Fruit fly (Drosophila melanogaster) whole organism, embryonic: Measurements from ENCODE around the gene vari.
A peak's percentile ranks its signal among the peaks of the same experiment; 100 is the strongest.

ENCODE experiments used
- ATbp ChIP-seq: fragments of 200-800 bp; sonication (Bioruptor generic); optimal IDR thresholded peaks from 2 replicates; lab custom pipeline; 2017; ENCODE audit warnings: missing biosample characterization, mild to moderate bottlenecking, missing genetic modification characterization, missing genetic modification reagents
- Abd-B ChIP-seq: fragments of 200-800 bp; sonication (Bioruptor generic); optimal IDR thresholded peaks from 2 replicates; lab custom pipeline; 2018; ENCODE audit warnings: missing biosample characterization, mild to moderate bottlenecking, missing genetic modification characterization, moderate library complexity
- Adf1 ChIP-seq: fragments of 200-800 bp; sonication (Bioruptor generic); IDR thresholded peaks from 2 replicates; pipeline ENCODE4 v1.3.6; 2022; ENCODE audit warnings: missing biosample characterization, missing genetic modification characterization
- Bgb ChIP-seq: fragments of 200-800 bp; sonication (Bioruptor generic); IDR thresholded peaks from 2 replicates; pipeline ENCODE4 v1.3.6; 2022; ENCODE audit warnings: missing biosample characterization, missing genetic modification characterization; ENCODE audit not compliant: partially characterized antibody
- BtbVII ChIP-seq: fragments of 200-800 bp; sonication (Bioruptor generic); optimal IDR thresholded peaks from 3 replicates; lab custom pipeline; 2017; ENCODE audit warnings: missing biosample characterization, mild to moderate bottlenecking, missing genetic modification characterization
- CG10209 ChIP-seq: fragments of 200-800 bp; sonication (Bioruptor generic); optimal IDR thresholded peaks from 3 replicates; lab custom pipeline; 2017; ENCODE audit warnings: missing biosample characterization, mild to moderate bottlenecking, missing genetic modification characterization, missing genetic modification reagents
- CG12769 ChIP-seq: fragments of 200-800 bp; sonication (Bioruptor generic); optimal IDR thresholded peaks from 2 replicates; lab custom pipeline; 2019; ENCODE audit warnings: missing biosample characterization, mild to moderate bottlenecking, missing genetic modification characterization, moderate library complexity
- CG14667 ChIP-seq: fragments of 200-800 bp; sonication (Bioruptor generic); IDR thresholded peaks from 2 replicates; pipeline ENCODE4 v1.3.6; 2022; ENCODE audit warnings: missing biosample characterization, missing genetic modification characterization
- CG14710 ChIP-seq: fragments of 200-800 bp; sonication (Bioruptor generic); optimal IDR thresholded peaks from 3 replicates; lab custom pipeline; 2019; ENCODE audit warnings: missing biosample characterization, mild to moderate bottlenecking, missing genetic modification characterization, moderate library complexity
- CG18262 ChIP-seq: fragments of 200-800 bp; optimal IDR thresholded peaks from 3 replicates; lab custom pipeline; 2019; ENCODE audit warnings: missing biosample characterization, mild to moderate bottlenecking, missing genetic modification characterization, moderate library complexity
- CG18599 ChIP-seq: fragments of 200-800 bp; sonication (Bioruptor generic); optimal IDR thresholded peaks from 3 replicates; lab custom pipeline; 2017; ENCODE audit warnings: missing biosample characterization, missing genetic modification characterization, mild to moderate bottlenecking, moderate library complexity, missing genetic modification reagents
- CG2129 ChIP-seq: fragments of 200-800 bp; sonication (Bioruptor generic); IDR thresholded peaks from 2 replicates; pipeline ENCODE4 v1.3.6; 2022; ENCODE audit warnings: missing biosample characterization, missing genetic modification characterization; ENCODE audit not compliant: partially characterized antibody
- CG31365 ChIP-seq: fragments of 200-800 bp; sonication (Bioruptor generic); optimal IDR thresholded peaks from 2 replicates; lab custom pipeline; 2018; ENCODE audit warnings: missing biosample characterization, mild to moderate bottlenecking, missing genetic modification characterization
- CG32772 ChIP-seq: fragments of 200-800 bp; sonication (Bioruptor generic); IDR thresholded peaks from 2 replicates; pipeline ENCODE4 v1.3.6; 2022; ENCODE audit warnings: missing biosample characterization, missing genetic modification characterization
- CG3281 ChIP-seq: fragments of 200-800 bp; sonication (Bioruptor generic); optimal IDR thresholded peaks from 3 replicates; lab custom pipeline; 2017; ENCODE audit warnings: missing biosample characterization, mild to moderate bottlenecking, missing genetic modification characterization
- CG4404 ChIP-seq: fragments of 200-800 bp; sonication (Bioruptor generic); IDR thresholded peaks from 2 replicates; pipeline ENCODE4 v1.3.6; 2022; ENCODE audit warnings: missing biosample characterization, missing genetic modification characterization
- CG4707 ChIP-seq: fragments of 200-800 bp; sonication (Bioruptor generic); optimal IDR thresholded peaks from 2 replicates; lab custom pipeline; 2018; ENCODE audit warnings: missing biosample characterization, mild to moderate bottlenecking, missing genetic modification characterization, moderate library complexity
- CG6791 ChIP-seq: fragments of 200-800 bp; sonication (Bioruptor generic); IDR thresholded peaks from 3 replicates; pipeline ENCODE4 v1.3.6; 2022; ENCODE audit warnings: missing biosample characterization, missing genetic modification characterization; ENCODE audit not compliant: partially characterized antibody
- CG7372 ChIP-seq: fragments of 200-800 bp; sonication (Bioruptor generic); IDR thresholded peaks from 2 replicates; pipeline ENCODE4 v1.3.6; 2022; ENCODE audit warnings: missing biosample characterization, missing genetic modification characterization
- CG7839 ChIP-seq: fragments of 200-800 bp; sonication (Bioruptor generic); optimal IDR thresholded peaks from 3 replicates; lab custom pipeline; 2018; ENCODE audit warnings: missing biosample characterization, mild to moderate bottlenecking, missing genetic modification characterization, moderate library complexity
- CG7928 ChIP-seq: fragments of 200-800 bp; sonication (Bioruptor generic); optimal IDR thresholded peaks from 2 replicates; lab custom pipeline; 2017; ENCODE audit warnings: missing biosample characterization, mild to moderate bottlenecking, missing genetic modification characterization
- CG8478 ChIP-seq: fragments of >200 bp; optimal IDR thresholded peaks from 2 replicates; lab custom pipeline; 2018
- CG9876 ChIP-seq: fragments of 200-800 bp; sonication (Bioruptor generic); optimal IDR thresholded peaks from 2 replicates; lab custom pipeline; 2016; ENCODE audit warnings: missing biosample characterization, missing genetic modification characterization
- Dek ChIP-seq: fragments of 200-800 bp; sonication (Bioruptor generic); optimal IDR thresholded peaks from 3 replicates; lab custom pipeline; 2019; ENCODE audit warnings: missing biosample characterization, mild to moderate bottlenecking, missing genetic modification characterization, moderate library complexity
- Fer1 ChIP-seq: fragments of 200-800 bp; sonication (Bioruptor generic); optimal IDR thresholded peaks from 2 replicates; lab custom pipeline; 2017; ENCODE audit warnings: missing biosample characterization, mild to moderate bottlenecking, missing genetic modification characterization
- Fer2 ChIP-seq: fragments of 200-800 bp; sonication (Bioruptor generic); optimal IDR thresholded peaks from 2 replicates; lab custom pipeline; 2018; ENCODE audit warnings: missing biosample characterization, mild to moderate bottlenecking, missing genetic modification characterization, moderate library complexity
- HmgD ChIP-seq: fragments of 200-800 bp; sonication (Bioruptor generic); optimal IDR thresholded peaks from 3 replicates; lab custom pipeline; 2016; ENCODE audit warnings: missing biosample characterization, missing genetic modification characterization
- Mrtf ChIP-seq: fragments of 200-800 bp; sonication (Bioruptor generic); IDR thresholded peaks from 3 replicates; pipeline ENCODE4 v1.3.6; 2022; ENCODE audit warnings: missing biosample characterization, missing genetic modification characterization
- Myb ChIP-seq: fragments of 200-800 bp; sonication (Bioruptor generic); optimal IDR thresholded peaks from 2 replicates; lab custom pipeline; 2016; ENCODE audit warnings: missing biosample characterization, missing genetic modification characterization
- Rfx ChIP-seq: fragments of 200-800 bp; sonication (Bioruptor generic); IDR thresholded peaks from 2 replicates; pipeline ENCODE4 v1.3.6; 2022; ENCODE audit warnings: missing biosample characterization, missing genetic modification characterization
- Rx ChIP-seq: fragments of 200-800 bp; sonication (Bioruptor generic); IDR thresholded peaks from 2 replicates; pipeline ENCODE4 v1.3.6; 2022; ENCODE audit warnings: missing biosample characterization, missing genetic modification characterization
- Scr ChIP-seq: fragments of 200-800 bp; sonication (Bioruptor generic); IDR thresholded peaks from 2 replicates; pipeline ENCODE4 v1.3.6; 2022; ENCODE audit warnings: missing biosample characterization, missing genetic modification characterization; ENCODE audit not compliant: partially characterized antibody
- Sry-δ ChIP-seq: fragments of 200-800 bp; sonication (Bioruptor generic); optimal IDR thresholded peaks from 2 replicates; lab custom pipeline; 2016; ENCODE audit warnings: missing biosample characterization, missing genetic modification characterization
- Ssrp ChIP-seq: fragments of 200-800 bp; sonication (Bioruptor generic); optimal IDR thresholded peaks from 2 replicates; lab custom pipeline; 2018; ENCODE audit warnings: missing biosample characterization, mild to moderate bottlenecking, missing genetic modification characterization, moderate library complexity
- ash1 ChIP-seq: fragments of 200-800 bp; sonication (Bioruptor generic); optimal IDR thresholded peaks from 2 replicates; lab custom pipeline; 2018; ENCODE audit warnings: missing biosample characterization, mild to moderate bottlenecking, missing genetic modification characterization
- bsh ChIP-seq, 2 experiments: fragments of 200-800 bp; sonication (Bioruptor generic); optimal IDR thresholded peaks; 2 replicates each; lab custom pipeline; 2017 to 2018; ENCODE audit warnings: mild to moderate bottlenecking in 2 of 2, missing biosample characterization in 2 of 2, missing genetic modification characterization in 2 of 2, moderate library complexity in 1 of 2
- da ChIP-seq: fragments of 200-800 bp; sonication (Bioruptor generic); optimal IDR thresholded peaks from 2 replicates; lab custom pipeline; 2016; ENCODE audit warnings: missing biosample characterization, missing genetic modification characterization
- disco-r ChIP-seq: fragments of 200-800 bp; sonication (Bioruptor generic); optimal IDR thresholded peaks from 2 replicates; lab custom pipeline; 2016; ENCODE audit warnings: missing biosample characterization, missing genetic modification characterization
- eyg ChIP-seq: fragments of 200-800 bp; sonication (Bioruptor generic); optimal IDR thresholded peaks from 3 replicates; lab custom pipeline; 2016; ENCODE audit warnings: missing biosample characterization, missing genetic modification characterization
- fd3F ChIP-seq: fragments of 200-800 bp; sonication (Bioruptor generic); optimal IDR thresholded peaks from 2 replicates; lab custom pipeline; 2018; ENCODE audit warnings: missing biosample characterization, mild to moderate bottlenecking, missing genetic modification characterization, moderate library complexity
- h ChIP-seq: fragments of >200 bp; optimal IDR thresholded peaks from 2 replicates; lab custom pipeline; 2017
- her ChIP-seq: fragments of 200-800 bp; sonication (Bioruptor generic); optimal IDR thresholded peaks from 2 replicates; lab custom pipeline; 2016; ENCODE audit warnings: missing biosample characterization, missing genetic modification characterization
- luna ChIP-seq: fragments of 200-800 bp; sonication (Bioruptor generic); optimal IDR thresholded peaks from 2 replicates; lab custom pipeline; 2016; ENCODE audit warnings: missing biosample characterization, missing genetic modification characterization
- otp ChIP-seq: fragments of 200-800 bp; sonication (Bioruptor generic); IDR thresholded peaks from 3 replicates; pipeline ENCODE4, ENCODE4 v1.3.6; 2022; ENCODE audit warnings: missing biosample characterization, missing genetic modification characterization
- salm ChIP-seq: fragments of 200-800 bp; sonication (Bioruptor generic); optimal IDR thresholded peaks from 2 replicates; lab custom pipeline; 2018; ENCODE audit warnings: missing biosample characterization, mild to moderate bottlenecking, missing genetic modification characterization
- sob ChIP-seq: fragments of 200-800 bp; sonication (Bioruptor generic); IDR thresholded peaks from 2 replicates; pipeline ENCODE4 v1.3.6; 2022; ENCODE audit warnings: missing biosample characterization, missing genetic modification characterization
- trem ChIP-seq: fragments of 200-800 bp; optimal IDR thresholded peaks from 3 replicates; lab custom pipeline; 2019; ENCODE audit warnings: missing biosample characterization, mild to moderate bottlenecking, missing genetic modification characterization, moderate library complexity
- trh ChIP-seq: fragments of 200-800 bp; sonication (Bioruptor generic); optimal IDR thresholded peaks from 2 replicates; lab custom pipeline; 2016; ENCODE audit warnings: missing biosample characterization, missing genetic modification characterization
- zen ChIP-seq: fragments of 200-800 bp; sonication (Bioruptor generic); optimal IDR thresholded peaks from 3 replicates; lab custom pipeline; 2018; ENCODE audit warnings: missing biosample characterization, mild to moderate bottlenecking, missing genetic modification characterization, moderate library complexity
- zf30C ChIP-seq: fragments of 200-800 bp; sonication (Bioruptor generic); optimal IDR thresholded peaks from 3 replicates; lab custom pipeline; 2018; ENCODE audit warnings: missing biosample characterization, mild to moderate bottlenecking, missing genetic modification characterization

The vari gene

DNA sequence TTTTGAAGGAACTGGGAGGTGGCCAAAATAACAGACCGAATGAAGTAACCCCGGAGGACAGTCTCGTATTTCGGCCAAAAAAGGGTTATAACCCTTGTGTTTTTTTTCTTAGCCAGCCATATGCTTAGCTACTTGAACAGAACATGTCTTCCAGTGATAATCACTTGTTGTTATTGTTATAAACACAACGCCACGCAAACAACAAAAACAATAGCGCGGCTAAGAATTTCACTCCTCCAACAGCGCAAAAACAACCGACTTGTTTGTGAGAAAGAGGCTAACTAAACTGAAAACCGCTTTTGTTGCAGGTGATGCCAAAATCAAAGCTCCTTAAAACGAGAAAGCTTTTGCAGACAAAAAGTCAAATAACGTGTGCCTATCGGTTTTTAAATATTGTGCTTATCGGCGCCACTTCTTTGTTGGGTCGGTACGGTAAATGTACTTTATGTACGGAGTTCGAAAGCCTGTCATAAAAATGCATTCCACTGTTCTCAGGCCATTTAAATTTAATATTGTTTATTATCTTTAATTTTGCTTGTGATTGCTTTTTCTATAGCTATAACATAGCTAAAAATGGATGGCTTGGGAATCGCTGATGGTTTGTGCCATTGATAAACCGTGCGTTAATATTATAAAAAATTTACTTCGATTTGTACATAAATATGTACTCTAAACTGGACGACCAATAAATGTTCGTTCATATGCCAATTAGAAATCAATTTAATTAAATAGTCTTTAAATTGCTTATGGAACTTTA is at the start of gene vari (continued):
- no peak for TF ChIP-seq eyg (GFP tag; lab: Kevin White, UChicago)
- 0 out of 3 replicates have a peak, but pooled peaks have one; percentile 12 for TF ChIP-seq Mrtf (GFP tag; lab: Robert Waterston, UW)
- TF ChIP-seq CG7372 = no peak
- TF ChIP-seq CG7839 (tag; lab: Kevin White, UChicago) = no peak
- TF ChIP-seq CG3281 (GFP tag; lab: Kevin White, UChicago) = no peak
- TF ChIP-seq fd3F (GFP tag; lab: Kevin White, UChicago) = no peak
- no peak for TF ChIP-seq CG14710 (tag; lab: Kevin White, UChicago)
- TF ChIP-seq CG8478 (lab: Kevin White, UChicago) = no peak
- no peak for TF ChIP-seq da (GFP tag; lab: Kevin White, UChicago)
- TF ChIP-seq disco-r (GFP tag; lab: Kevin White, UChicago) = no peak
- TF ChIP-seq Abd-B (GFP tag; lab: Kevin White, UChicago) = peak; percentile 45
- TF ChIP-seq Dek (tag; lab: Kevin White, UChicago) = no peak
- no peak for TF ChIP-seq salm (tag; lab: Kevin White, UChicago)
- TF ChIP-seq trem (tag; lab: Kevin White, UChicago) = no peak
- TF ChIP-seq CG18599 (GFP tag; lab: Kevin White, UChicago) = peak; percentile 7
- no peak for TF ChIP-seq CG14667 (GFP tag; lab: Robert Waterston, UW)
- no peak for TF ChIP-seq Adf1
- TF ChIP-seq Bgb (GFP tag; lab: Robert Waterston, UW) = peak; percentile 60
- no peak for TF ChIP-seq zen
- TF ChIP-seq ATbp = no peak
- no peak for TF ChIP-seq Sry-δ
- peak; percentile 42 for TF ChIP-seq her (GFP tag; lab: Kevin White, UChicago)
- no peak for TF ChIP-seq CG18262 (tag; lab: Kevin White, UChicago)
- no peak for TF ChIP-seq CG7928 (GFP tag; lab: Kevin White, UChicago)
- no peak for TF ChIP-seq HmgD
- no peak for TF ChIP-seq Scr (GFP tag; lab: Robert Waterston, UW)
- peak; percentile 11; the same call in 1 of the 2 replicates for TF ChIP-seq sob (GFP tag; lab: Robert Waterston, UW)
- no peak for TF ChIP-seq CG4707 (GFP tag; lab: Kevin White, UChicago)
- TF ChIP-seq CG2129 (GFP tag; lab: Robert Waterston, UW) = no peak
- no peak for TF ChIP-seq Rx
- TF ChIP-seq Ssrp (tag; lab: Kevin White, UChicago) = no peak
- no peak for TF ChIP-seq trh
- TF ChIP-seq CG31365 (tag; lab: Kevin White, UChicago) = peak; percentile 5
- TF ChIP-seq CG12769 (tag; lab: Kevin White, UChicago) = peak; percentile 40
- peak; percentile 53 for TF ChIP-seq Fer1
- TF ChIP-seq CG6791 (GFP tag; lab: Robert Waterston, UW) = no peak
- TF ChIP-seq otp (GFP tag; lab: Robert Waterston, UW) = no peak
- TF ChIP-seq Rfx (GFP tag; lab: Robert Waterston, UW) = no peak
- no peak for TF ChIP-seq CG32772 (GFP tag; lab: Robert Waterston, UW)
- TF ChIP-seq zf30C (GFP tag; lab: Kevin White, UChicago) = no peak
- no peak for TF ChIP-seq ash1 (GFP tag; lab: Kevin White, UChicago)
- TF ChIP-seq bsh (GFP tag; optimal IDR thresholded peaks at IDR 0.05; lab: Kevin White, UChicago) = no peak
- no peak for TF ChIP-seq CG9876 (GFP tag; lab: Kevin White, UChicago)
- no peak for TF ChIP-seq Fer2 (tag; lab: Kevin White, UChicago)
- no peak for TF ChIP-seq h (lab: Kevin White, UChicago)
- TF ChIP-seq luna = no peak
- TF ChIP-seq CG10209 = no peak
- TF ChIP-seq CG4404 = no peak
- peak; percentile 40 for TF ChIP-seq Myb
- TF ChIP-seq BtbVII (GFP tag; lab: Kevin White, UChicago) = peak; percentile 1
